Fruit fly (Drosophila melanogaster) whole organism, wandering third instar larva: ENCODE measurements around the gene CG13877.

Experiments used
- CG32264 ChIP-seq: fragments of 200-800 bp; sonication (Bioruptor generic); optimal IDR thresholded peaks from 2 replicates; lab custom pipeline; 2016; ENCODE audit warnings: missing biosample characterization, missing genetic modification characterization
- CG9705 ChIP-seq: fragments of 200-800 bp; sonication (Bioruptor generic); optimal IDR thresholded peaks from 2 replicates; lab custom pipeline; 2018; ENCODE audit warnings: missing biosample characterization, mild to moderate bottlenecking, missing genetic modification characterization
- CrebA ChIP-seq: fragments of 200-800 bp; sonication (Bioruptor generic); optimal IDR thresholded peaks from 2 replicates; lab custom pipeline; 2016; ENCODE audit warnings: missing biosample characterization, mild to moderate bottlenecking, missing genetic modification characterization, borderline replicate concordance
- Dif ChIP-seq: fragments of 200-275, 200-300 bp; sonication (Bioruptor generic); optimal IDR thresholded peaks from 2 replicates; lab custom pipeline; 2018; ENCODE audit warnings: missing biosample characterization, missing genetic modification characterization; ENCODE audit not compliant: partially characterized antibody
- GATAd ChIP-seq: sonication (Bioruptor generic); optimal IDR thresholded peaks from 2 replicates; lab custom pipeline; 2016; ENCODE audit warnings: missing biosample characterization, missing genetic modification characterization
- Hnf4 ChIP-seq: fragments of 200-800 bp; sonication (Bioruptor generic); optimal IDR thresholded peaks from 2 replicates; lab custom pipeline; 2016; ENCODE audit warnings: missing biosample characterization, mild to moderate bottlenecking, missing genetic modification characterization
- Hr78 ChIP-seq: fragments of >200 bp; optimal IDR thresholded peaks from 2 replicates; lab custom pipeline; 2017; ENCODE audit warnings: missing biosample characterization, missing genetic modification characterization
- Hr83 ChIP-seq: fragments of 200-300 bp; sonication (Bioruptor generic); optimal IDR thresholded peaks from 2 replicates; lab custom pipeline; 2016; ENCODE audit warnings: missing biosample characterization, mild to moderate bottlenecking, missing genetic modification characterization, moderate library complexity; ENCODE audit not compliant: poor library complexity, severe bottlenecking
- Jra ChIP-seq: sonication (Bioruptor generic); optimal IDR thresholded peaks from 2 replicates; lab custom pipeline; 2016; ENCODE audit warnings: missing biosample characterization, missing genetic modification characterization
- Mio ChIP-seq: sonication (Bioruptor generic); optimal IDR thresholded peaks from 2 replicates; lab custom pipeline; 2016; ENCODE audit warnings: missing biosample characterization, missing genetic modification characterization
- Myc ChIP-seq: fragments of >200 bp; optimal IDR thresholded peaks from 2 replicates; lab custom pipeline; 2017
- N ChIP-seq: fragments of >200 bp; optimal IDR thresholded peaks from 2 replicates; lab custom pipeline; 2018; ENCODE audit warnings: missing biosample characterization, missing external identifiers, missing genetic modification characterization
- OdsH ChIP-seq: fragments of 200-800 bp; sonication (Bioruptor generic); optimal IDR thresholded peaks from 2 replicates; lab custom pipeline; 2016; ENCODE audit warnings: missing biosample characterization, mild to moderate bottlenecking, missing genetic modification characterization
- Rel ChIP-seq, 2 experiments: fragments of 200-800 bp; sonication (Bioruptor generic) in 1 of 2; optimal IDR thresholded peaks; 2 replicates in 1 of 2; 3 replicates in 1 of 2; lab custom pipeline; 2016 to 2019; ENCODE audit warnings: mild to moderate bottlenecking in 2 of 2, missing biosample characterization in 2 of 2, missing genetic modification characterization in 2 of 2, moderate library complexity in 1 of 2
- Vsx2 ChIP-seq: fragments of 200-300, 225-300 bp; sonication (Bioruptor generic); optimal IDR thresholded peaks from 2 replicates; lab custom pipeline; 2018; ENCODE audit warnings: missing biosample characterization, missing genetic modification characterization; ENCODE audit not compliant: partially characterized antibody
- brk ChIP-seq: fragments of 200-800 bp; sonication (Bioruptor generic); optimal IDR thresholded peaks from 2 replicates; lab custom pipeline; 2016; ENCODE audit warnings: missing biosample characterization, mild to moderate bottlenecking, missing genetic modification characterization
- dl ChIP-seq, 2 experiments: fragments of 175-275, 200-275 bp in 1 of 2; fragments of 200-275 bp in 1 of 2; sonication (Bioruptor generic); optimal IDR thresholded peaks; lab custom pipeline; 2018; ENCODE audit warnings: mild to moderate bottlenecking in 2 of 2, missing biosample characterization in 2 of 2, missing genetic modification characterization in 2 of 2, moderate library complexity in 2 of 2; ENCODE audit not compliant: partially characterized antibody in 2 of 2, insufficient read depth in 1 of 2
- dsf ChIP-seq: sonication (Bioruptor generic); optimal IDR thresholded peaks from 2 replicates; lab custom pipeline; 2016; ENCODE audit warnings: missing biosample characterization, missing genetic modification characterization, borderline replicate concordance
- ey ChIP-seq: fragments of 200-800 bp; sonication (Bioruptor generic); optimal IDR thresholded peaks from 2 replicates; lab custom pipeline; 2016; ENCODE audit warnings: missing biosample characterization, missing genetic modification characterization
- h ChIP-seq: fragments of 200-800 bp; sonication (Bioruptor generic); optimal IDR thresholded peaks from 3 replicates; lab custom pipeline; 2016; ENCODE audit warnings: missing biosample characterization, mild to moderate bottlenecking, missing genetic modification characterization
- jim ChIP-seq: fragments of 175-275, 200-325 bp; sonication (Bioruptor generic); optimal IDR thresholded peaks from 2 replicates; lab custom pipeline; 2016; ENCODE audit warnings: missing biosample characterization, mild to moderate bottlenecking, missing genetic modification characterization
- lola ChIP-seq: fragments of >200 bp; optimal IDR thresholded peaks from 2 replicates; lab custom pipeline; 2017; ENCODE audit warnings: missing biosample characterization, missing genetic modification characterization
- psq ChIP-seq: fragments of 200-800 bp; sonication (Bioruptor generic); optimal IDR thresholded peaks from 3 replicates; lab custom pipeline; 2017; ENCODE audit warnings: missing biosample characterization, mild to moderate bottlenecking, missing genetic modification characterization, moderate library complexity
- rgr ChIP-seq: fragments of 200-800 bp; sonication (Bioruptor generic); optimal IDR thresholded peaks from 3 replicates; lab custom pipeline; 2016; ENCODE audit warnings: missing biosample characterization, mild to moderate bottlenecking, missing genetic modification characterization
- sage ChIP-seq: fragments of 200-800 bp; sonication (Bioruptor generic); optimal IDR thresholded peaks from 2 replicates; lab custom pipeline; 2016; ENCODE audit warnings: missing biosample characterization, mild to moderate bottlenecking, missing genetic modification characterization
- sv ChIP-seq: fragments of 200-800 bp; sonication (Bioruptor generic); optimal IDR thresholded peaks from 3 replicates; lab custom pipeline; 2016; ENCODE audit warnings: missing biosample characterization, missing genetic modification characterization
- tai ChIP-seq: sonication (Bioruptor generic); optimal IDR thresholded peaks from 2 replicates; lab custom pipeline; 2016; ENCODE audit warnings: missing biosample characterization, missing genetic modification characterization
- usp ChIP-seq: fragments of >200 bp; optimal IDR thresholded peaks from 2 replicates; lab custom pipeline; 2017; ENCODE audit warnings: missing biosample characterization, missing genetic modification characterization
- woc ChIP-seq: sonication (Bioruptor generic); optimal IDR thresholded peaks from 2 replicates; lab custom pipeline; 2016; ENCODE audit warnings: missing biosample characterization, mild to moderate bottlenecking, missing genetic modification characterization

CG13877 gene

DNA sequence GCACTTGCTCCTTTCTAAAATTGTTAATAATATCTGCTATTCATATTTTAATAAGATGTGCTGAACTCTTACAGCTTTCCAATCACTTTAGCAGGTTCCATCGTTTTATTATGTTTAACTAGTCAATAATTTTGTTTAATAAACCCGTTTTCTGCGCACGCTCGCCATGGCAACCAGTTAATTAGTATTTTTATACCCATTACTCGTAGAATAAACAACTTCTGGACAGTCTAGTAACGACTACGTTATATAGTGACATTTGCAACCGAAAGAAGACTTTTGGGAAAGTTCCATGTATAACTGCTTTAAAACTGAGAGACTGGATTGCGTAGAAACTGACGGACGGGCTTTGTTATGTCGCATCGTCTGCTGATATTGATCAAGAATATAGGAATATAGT, 15.4 kb downstream of the CG13877 start, which contains the start of gene CG34453:
CG34453 (minus strand) TSS at position 101 of the 400 bp plus-strand sequence.
- TF ChIP-seq N (GFP tag; lab: Kevin White, UChicago) (no peak), Dif (GFP tag; lab: Kevin White, UChicago) (no peak), CG9705 (GFP tag; lab: Kevin White, UChicago) (no peak), sage (GFP tag; lab: Kevin White, UChicago) (no peak), h (GFP tag; lab: Kevin White, UChicago) (no peak), CrebA (GFP tag; lab: Kevin White, UChicago) (no peak), lola (GFP tag; lab: Kevin White, UChicago) (no peak), Rel (GFP tag; optimal IDR thresholded peaks at IDR 0.05; lab: Kevin White, UChicago) (no peak), Rel (tag; optimal IDR thresholded peaks at IDR 0.05; lab: Kevin White, UChicago) (no peak)

DNA sequence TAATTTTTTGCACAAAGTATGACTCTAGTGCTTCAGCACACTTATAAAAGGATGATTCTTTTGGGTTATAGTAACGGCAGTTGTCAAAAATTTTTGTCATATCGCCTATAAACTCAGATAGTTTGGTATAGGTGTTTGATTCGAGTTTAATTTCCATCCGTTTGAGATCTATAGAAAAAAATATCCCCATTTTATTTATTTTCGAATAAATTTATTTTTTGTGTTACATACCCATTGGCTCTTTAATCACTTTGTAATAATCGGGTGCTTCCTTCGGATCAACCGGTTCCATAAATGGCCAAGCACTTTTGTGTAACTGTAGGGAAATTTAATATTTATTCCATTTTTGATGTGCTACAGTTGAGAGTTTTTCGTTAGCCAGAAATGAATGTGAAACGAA, 16.5 kb downstream of the CG13877 start:
- TF ChIP-seq lola (GFP tag; lab: Kevin White, UChicago): no peak
- TF ChIP-seq CG9705 (GFP tag; lab: Kevin White, UChicago): no peak
- no peak for TF ChIP-seq h (GFP tag; lab: Kevin White, UChicago)
- TF ChIP-seq Mio: no peak
- no peak for TF ChIP-seq rgr (GFP tag; lab: Kevin White, UChicago)
- no peak for TF ChIP-seq tai (GFP tag; lab: Kevin White, UChicago)
- TF ChIP-seq dsf (GFP tag; lab: Kevin White, UChicago): no peak
- no peak for TF ChIP-seq Vsx2 (GFP tag; lab: Kevin White, UChicago)
- TF ChIP-seq Dif (GFP tag; lab: Kevin White, UChicago): no peak
- TF ChIP-seq Myc (lab: Kevin White, UChicago): no peak
- no peak for TF ChIP-seq jim (GFP tag; lab: Kevin White, UChicago)
- TF ChIP-seq usp (GFP tag; lab: Kevin White, UChicago): no peak
- no peak for TF ChIP-seq Hr78 (GFP tag; lab: Kevin White, UChicago)
- TF ChIP-seq woc (GFP tag; lab: Kevin White, UChicago): no peak
- no peak for TF ChIP-seq CrebA (GFP tag; lab: Kevin White, UChicago)
- no peak for TF ChIP-seq ey (GFP tag; lab: Kevin White, UChicago)

DNA sequence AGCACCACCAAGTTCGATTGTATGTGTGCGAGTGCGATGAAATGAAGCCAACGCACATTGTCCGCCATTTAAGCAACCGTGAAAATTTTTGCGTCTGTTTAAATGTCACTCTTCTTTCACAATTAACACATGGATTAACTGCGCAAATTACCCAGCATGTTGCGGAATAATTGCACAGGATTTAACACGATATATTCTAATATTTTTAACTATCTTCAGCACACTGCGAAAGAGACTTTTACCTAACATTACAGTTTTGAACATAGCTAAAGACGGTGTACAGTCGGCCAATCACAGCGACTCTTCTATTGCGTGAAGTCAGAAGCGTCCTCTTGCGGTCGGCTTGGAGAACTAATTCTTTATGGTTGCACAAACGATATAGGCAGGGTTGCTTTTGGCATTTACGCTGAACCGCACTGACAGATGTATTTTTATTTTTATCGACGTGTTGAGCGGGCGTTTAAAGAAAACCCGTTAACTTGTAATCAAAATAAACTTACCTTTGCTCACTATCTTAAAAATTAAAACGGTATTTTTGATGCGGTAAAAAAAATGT, 28.9 kb downstream of the CG13877 start:
- TF ChIP-seq dl (GFP tag; optimal IDR thresholded peaks at IDR 0.05; lab: Kevin White, UChicago; ENCODE audit: insufficient read depth in 1 of 2, partially characterized antibody in 2 of 2) (no peak), Hr83 (GFP tag; lab: Kevin White, UChicago) (peak; percentile 57), Dif (GFP tag; lab: Kevin White, UChicago) (peak; percentile 68), Jra (GFP tag; lab: Kevin White, UChicago) (no peak), CG9705 (GFP tag; lab: Kevin White, UChicago) (peak; percentile 30), usp (GFP tag; lab: Kevin White, UChicago) (no peak), Hnf4 (GFP tag; lab: Kevin White, UChicago) (peak; percentile 39), GATAd (GFP tag; lab: Kevin White, UChicago) (no peak), Hr78 (GFP tag; lab: Kevin White, UChicago) (no peak), sv (GFP tag; lab: Kevin White, UChicago) (peak; percentile 20), OdsH (peak; percentile 27), ey (GFP tag; lab: Kevin White, UChicago) (peak; percentile 11), tai (GFP tag; lab: Kevin White, UChicago) (peak; percentile 42), psq (GFP tag; lab: Kevin White, UChicago) (peak; percentile 12), Vsx2 (GFP tag; lab: Kevin White, UChicago) (peak; percentile 63), CG32264 (GFP tag; lab: Kevin White, UChicago) (peak; percentile 9), brk (GFP tag; lab: Kevin White, UChicago) (no peak)

DNA sequence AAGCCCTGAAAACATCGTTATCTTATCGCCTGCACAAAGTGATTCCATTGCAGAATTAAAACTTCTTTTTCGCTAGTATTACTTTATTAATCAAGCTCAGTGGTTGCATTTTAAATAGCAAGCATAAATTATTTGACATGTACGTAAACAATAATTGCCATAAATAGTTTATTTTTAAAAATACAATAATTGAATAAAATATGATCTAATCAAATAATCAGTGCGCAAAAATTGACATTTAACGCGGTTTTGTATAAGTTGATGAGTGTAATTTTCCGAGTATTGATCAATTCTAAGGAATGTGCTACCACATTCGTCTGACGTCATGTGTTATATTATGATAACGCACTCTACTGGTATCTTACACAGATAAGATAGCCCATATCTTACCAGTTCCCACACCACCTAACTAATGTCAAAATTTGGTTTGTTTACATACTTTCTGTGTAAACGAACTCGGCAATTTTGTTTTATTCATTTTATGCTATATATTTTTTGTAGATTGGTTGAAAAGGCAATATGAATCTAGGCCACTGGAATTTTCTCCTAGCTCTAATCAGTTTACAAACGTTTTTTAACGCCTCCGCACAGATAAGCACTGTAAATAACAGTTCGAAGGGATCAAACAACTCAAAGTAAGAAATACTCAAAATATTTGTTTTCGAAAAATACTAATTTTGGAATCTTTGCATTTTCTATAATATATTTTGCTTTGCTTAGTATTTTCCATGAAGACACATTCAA, 29.8 kb downstream of the CG13877 start, which contains the start of gene mthl14:
mthl14 (plus strand) TSS at position 10 of the 744 bp plus-strand sequence.
- no peak for TF ChIP-seq CG9705 (GFP tag; lab: Kevin White, UChicago)
- TF ChIP-seq dsf (GFP tag; lab: Kevin White, UChicago): no peak
- no peak for TF ChIP-seq sv (GFP tag; lab: Kevin White, UChicago)
- no peak for TF ChIP-seq sage (GFP tag; lab: Kevin White, UChicago)
- TF ChIP-seq Hnf4 (GFP tag; lab: Kevin White, UChicago): no peak
- no peak for TF ChIP-seq Hr78 (GFP tag; lab: Kevin White, UChicago)
- TF ChIP-seq Jra (GFP tag; lab: Kevin White, UChicago): no peak
